Fruit fly (Drosophila melanogaster) whole organism, prepupa: ENCODE measurements around the gene lush.
A peak's percentile ranks its signal among the peaks of the same experiment; 100 is the strongest.

Source experiments
- Blimp-1 ChIP-seq: fragments of 200-800 bp; sonication (Bioruptor generic); optimal IDR thresholded peaks from 3 replicates; lab custom pipeline; 2017; ENCODE audit warnings: missing biosample characterization, missing genetic modification characterization, mild to moderate bottlenecking, moderate library complexity, missing genetic modification reagents
- CG10631 ChIP-seq: fragments of 200-800 bp; sonication (Bioruptor generic); optimal IDR thresholded peaks from 2 replicates; lab custom pipeline; 2016; ENCODE audit warnings: missing biosample characterization, missing genetic modification characterization
- CG10669 ChIP-seq: fragments of 200-800 bp; sonication (Bioruptor generic); optimal IDR thresholded peaks from 3 replicates; lab custom pipeline; 2018; ENCODE audit warnings: missing biosample characterization, mild to moderate bottlenecking, missing genetic modification characterization, moderate library complexity
- CG11294 ChIP-seq: fragments of 200-800 bp; sonication (Bioruptor generic); IDR thresholded peaks from 2 replicates; pipeline ENCODE4 v1.3.6; 2022; ENCODE audit warnings: missing biosample characterization, missing genetic modification characterization
- CG11762 ChIP-seq: fragments of 200-800 bp; sonication (Bioruptor generic); optimal IDR thresholded peaks from 3 replicates; lab custom pipeline; 2016; ENCODE audit warnings: missing biosample characterization, missing genetic modification characterization; ENCODE audit not compliant: insufficient read depth
- CG11902 ChIP-seq: fragments of 200-800 bp; sonication (Bioruptor generic); optimal IDR thresholded peaks from 3 replicates; lab custom pipeline; 2016; ENCODE audit warnings: missing biosample characterization, missing genetic modification characterization
- CG15336 ChIP-seq: fragments of 200-800 bp; sonication (Bioruptor generic); IDR thresholded peaks from 2 replicates; pipeline ENCODE4 v1.3.6; 2022; ENCODE audit warnings: missing biosample characterization, missing genetic modification characterization
- CG1621 ChIP-seq: fragments of 200-800 bp; sonication (Bioruptor generic); optimal IDR thresholded peaks from 3 replicates; lab custom pipeline; 2018; ENCODE audit warnings: missing biosample characterization, mild to moderate bottlenecking, missing genetic modification characterization
- CG16779 ChIP-seq: fragments of 200-800 bp; sonication (Bioruptor generic); optimal IDR thresholded peaks from 3 replicates; lab custom pipeline; 2017; ENCODE audit warnings: missing biosample characterization, mild to moderate bottlenecking, missing genetic modification characterization
- CG3032 ChIP-seq: fragments of 200-800 bp; optimal IDR thresholded peaks from 2 replicates; lab custom pipeline; 2019; ENCODE audit warnings: missing biosample characterization, mild to moderate bottlenecking, missing genetic modification characterization, moderate library complexity
- CG32006 ChIP-seq: fragments of 200-800 bp; sonication (Bioruptor generic); optimal IDR thresholded peaks from 3 replicates; lab custom pipeline; 2017; ENCODE audit warnings: missing biosample characterization, mild to moderate bottlenecking, missing genetic modification characterization
- CG34406 ChIP-seq: fragments of 200-800 bp; sonication (Bioruptor generic); optimal IDR thresholded peaks from 3 replicates; lab custom pipeline; 2016; ENCODE audit warnings: missing biosample characterization, missing genetic modification characterization
- CG3919 ChIP-seq: fragments of 200-800 bp; sonication (Bioruptor generic); optimal IDR thresholded peaks from 3 replicates; lab custom pipeline; 2016; ENCODE audit warnings: missing biosample characterization, missing genetic modification characterization
- CG4318 ChIP-seq: fragments of 200-800 bp; sonication (Bioruptor generic); optimal IDR thresholded peaks from 3 replicates; lab custom pipeline; 2017; ENCODE audit warnings: missing biosample characterization, mild to moderate bottlenecking, missing genetic modification characterization
- CG6163 ChIP-seq: fragments of 200-800 bp; sonication (Bioruptor generic); IDR thresholded peaks from 3 replicates; pipeline ENCODE4 v1.3.6; 2022; ENCODE audit warnings: missing biosample characterization, missing genetic modification characterization
- CG6276 ChIP-seq: fragments of 200-800 bp; sonication (Bioruptor generic); optimal IDR thresholded peaks from 2 replicates; lab custom pipeline; 2017; ENCODE audit warnings: missing biosample characterization, mild to moderate bottlenecking, missing genetic modification characterization
- CG6792 ChIP-seq: fragments of 200-800 bp; sonication (Bioruptor generic); optimal IDR thresholded peaks from 3 replicates; lab custom pipeline; 2016; ENCODE audit warnings: missing biosample characterization, missing genetic modification characterization
- CG6808 ChIP-seq: fragments of 200-800 bp; sonication (Bioruptor generic); optimal IDR thresholded peaks from 3 replicates; lab custom pipeline; 2017; ENCODE audit warnings: missing biosample characterization, missing genetic modification characterization, mild to moderate bottlenecking, moderate library complexity, missing genetic modification reagents
- CG7368 ChIP-seq: fragments of 200-800 bp; sonication (Bioruptor generic); optimal IDR thresholded peaks from 3 replicates; lab custom pipeline; 2016; ENCODE audit warnings: missing biosample characterization, missing genetic modification characterization
- CG8119 ChIP-seq: fragments of 200-800 bp; sonication (Bioruptor generic); IDR thresholded peaks from 3 replicates; pipeline ENCODE4 v1.3.6; 2022; ENCODE audit warnings: missing biosample characterization, missing genetic modification characterization
- CG9139 ChIP-seq: fragments of 200-800 bp; sonication (Bioruptor generic); optimal IDR thresholded peaks from 3 replicates; lab custom pipeline; 2017; ENCODE audit warnings: missing biosample characterization, mild to moderate bottlenecking, missing genetic modification characterization
- Eip75B ChIP-seq: fragments of 200-800 bp; sonication (Bioruptor generic); optimal IDR thresholded peaks from 3 replicates; lab custom pipeline; 2016; ENCODE audit warnings: missing biosample characterization, missing genetic modification characterization
- Eip78C ChIP-seq: fragments of 200-800 bp; sonication (Bioruptor generic); peaks from one replicate; lab custom pipeline; 2016; ENCODE audit warnings: missing biosample characterization, missing genetic modification characterization
- Eip93F ChIP-seq: fragments of 200-800 bp; sonication (Bioruptor generic); optimal IDR thresholded peaks from 2 replicates; lab custom pipeline; 2016; ENCODE audit warnings: missing biosample characterization, mild to moderate bottlenecking, missing genetic modification characterization
- Ets21C ChIP-seq: fragments of 200-800 bp; sonication (Bioruptor generic); optimal IDR thresholded peaks from 3 replicates; lab custom pipeline; 2016; ENCODE audit warnings: missing biosample characterization, missing genetic modification characterization
- Gug ChIP-seq: fragments of 200-800 bp; sonication (Bioruptor generic); IDR thresholded peaks from 2 replicates; pipeline ENCODE4 v1.3.6; 2022; ENCODE audit warnings: missing biosample characterization, missing genetic modification characterization
- Hr39 ChIP-seq: fragments of 200-800 bp; sonication (Bioruptor generic); optimal IDR thresholded peaks from 2 replicates; lab custom pipeline; 2016; ENCODE audit warnings: missing biosample characterization, missing genetic modification characterization
- Hr4 ChIP-seq: fragments of 200-800 bp; sonication (Bioruptor generic); optimal IDR thresholded peaks from 3 replicates; lab custom pipeline; 2016; ENCODE audit warnings: missing biosample characterization, missing genetic modification characterization
- Lpt ChIP-seq: fragments of 200-800 bp; sonication (Bioruptor generic); optimal IDR thresholded peaks from 3 replicates; lab custom pipeline; 2016; ENCODE audit warnings: missing biosample characterization, missing genetic modification characterization
- Met ChIP-seq: fragments of 200-800 bp; sonication (Bioruptor generic); optimal IDR thresholded peaks from 3 replicates; lab custom pipeline; 2016; ENCODE audit warnings: missing biosample characterization, missing genetic modification characterization
- Smox ChIP-seq: fragments of 200-800 bp; sonication (Bioruptor generic); optimal IDR thresholded peaks from 3 replicates; lab custom pipeline; 2016; ENCODE audit warnings: missing biosample characterization, missing genetic modification characterization
- Sox102F ChIP-seq: fragments of 200-800 bp; sonication (Bioruptor generic); optimal IDR thresholded peaks from 2 replicates; lab custom pipeline; 2016; ENCODE audit warnings: missing biosample characterization, mild to moderate bottlenecking, missing genetic modification characterization
- achi ChIP-seq: fragments of 200-800 bp; sonication (Bioruptor generic); optimal IDR thresholded peaks from 3 replicates; lab custom pipeline; 2016; ENCODE audit warnings: missing biosample characterization, missing genetic modification characterization
- cyc ChIP-seq: fragments of 200-800 bp; sonication (Bioruptor generic); optimal IDR thresholded peaks from 3 replicates; lab custom pipeline; 2016; ENCODE audit warnings: missing biosample characterization, missing genetic modification characterization
- dsx ChIP-seq: fragments of 200-800 bp; optimal IDR thresholded peaks from 3 replicates; lab custom pipeline; 2019; ENCODE audit warnings: missing biosample characterization, mild to moderate bottlenecking, missing genetic modification characterization, moderate library complexity; ENCODE audit not compliant: poor library complexity, severe bottlenecking
- fd59A ChIP-seq: fragments of 200-800 bp; sonication (Bioruptor generic); optimal IDR thresholded peaks from 2 replicates; lab custom pipeline; 2017; ENCODE audit warnings: missing biosample characterization, mild to moderate bottlenecking, missing genetic modification characterization, missing genetic modification reagents
- fd85E ChIP-seq: fragments of 200-800 bp; sonication (Bioruptor generic); optimal IDR thresholded peaks from 3 replicates; lab custom pipeline; 2016; ENCODE audit warnings: missing biosample characterization, missing genetic modification characterization
- lz ChIP-seq: fragments of 200-800 bp; sonication (Bioruptor generic); optimal IDR thresholded peaks from 3 replicates; lab custom pipeline; 2016; ENCODE audit warnings: missing biosample characterization, missing genetic modification characterization
- net ChIP-seq: fragments of 200-800 bp; sonication (Bioruptor generic); optimal IDR thresholded peaks from 3 replicates; lab custom pipeline; 2016; ENCODE audit warnings: missing biosample characterization, missing genetic modification characterization
- pdm3 ChIP-seq: fragments of 200-800 bp; sonication (Bioruptor generic); optimal IDR thresholded peaks from 3 replicates; lab custom pipeline; 2016; ENCODE audit warnings: missing biosample characterization, missing genetic modification characterization
- salr ChIP-seq, 2 experiments: fragments of 200-800 bp; sonication (Bioruptor generic); optimal IDR thresholded peaks; 3 replicates each; lab custom pipeline; 2016 to 2018; ENCODE audit warnings: missing biosample characterization in 2 of 2, missing genetic modification characterization in 2 of 2, mild to moderate bottlenecking in 1 of 2
- spab ChIP-seq: fragments of 200-800 bp; sonication (Bioruptor generic); optimal IDR thresholded peaks from 2 replicates; lab custom pipeline; 2017; ENCODE audit warnings: missing biosample characterization, mild to moderate bottlenecking, missing genetic modification characterization, missing genetic modification reagents
- ss ChIP-seq, 2 experiments: fragments of 200-800 bp; sonication (Bioruptor generic); optimal IDR thresholded peaks; 2 replicates in 1 of 2; 3 replicates in 1 of 2; lab custom pipeline; 2017 to 2018; ENCODE audit warnings: mild to moderate bottlenecking in 2 of 2, missing biosample characterization in 2 of 2, missing genetic modification characterization in 2 of 2, moderate library complexity in 1 of 2
- svp ChIP-seq: fragments of 200-800 bp; sonication (Bioruptor generic); peaks from one replicate; lab custom pipeline; 2016; ENCODE audit warnings: missing biosample characterization, missing genetic modification characterization
- vri ChIP-seq: fragments of 200-800 bp; sonication (Bioruptor generic); optimal IDR thresholded peaks from 3 replicates; lab custom pipeline; 2016; ENCODE audit warnings: missing biosample characterization, mild to moderate bottlenecking, missing genetic modification characterization

lush gene

dm6 chr3L:19558674-19559073 lies 47.2 kb downstream of the lush start:
- TF ChIP-seq Hr4 (GFP tag; lab: Kevin White, UChicago) (no peak), ss (GFP tag; optimal IDR thresholded peaks at IDR 0.05; lab: Kevin White, UChicago) (no peak), Eip78C (GFP tag; lab: Kevin White, UChicago) (peak; percentile 25)

dm6 chr3L:19557996-19558375 lies 47.9 kb downstream of the lush start:
- TF ChIP-seq Eip78C (GFP tag; lab: Kevin White, UChicago), result peak; percentile 70
- no peak for TF ChIP-seq salr (GFP tag; optimal IDR thresholded peaks at IDR 0.05; lab: Kevin White, UChicago)
- peak; percentile 85 for TF ChIP-seq dsx (GFP tag; lab: Kevin White, UChicago)
- peak; percentile 40 for TF ChIP-seq CG6808 (GFP tag; lab: Kevin White, UChicago)
- no peak for TF ChIP-seq CG11902 (GFP tag; lab: Kevin White, UChicago)
- TF ChIP-seq svp (GFP tag; lab: Kevin White, UChicago), result peak; percentile 34
- no peak for TF ChIP-seq spab (GFP tag; lab: Kevin White, UChicago)

- TF ChIP-seq net (GFP tag; lab: Kevin White, UChicago) (peak; percentile 24), Blimp-1 (GFP tag; lab: Kevin White, UChicago) (peak; percentile 50), CG4318 (GFP tag; lab: Kevin White, UChicago) (peak; percentile 60), fd59A (GFP tag; lab: Kevin White, UChicago) (no peak), Ets21C (no peak), CG7368 (GFP tag; lab: Kevin White, UChicago) (no peak), spab (GFP tag; lab: Kevin White, UChicago) (peak; percentile 63), Lpt (GFP tag; lab: Kevin White, UChicago) (no peak), CG16779 (tag; lab: Kevin White, UChicago) (peak; percentile 22), Hr4 (GFP tag; lab: Kevin White, UChicago) (peak; percentile 6), lz (GFP tag; lab: Kevin White, UChicago) (peak; percentile 28), fd85E (GFP tag; lab: Kevin White, UChicago) (no peak), CG11762 (GFP tag; lab: Kevin White, UChicago) (peak; percentile 41), CG32006 (GFP tag; lab: Kevin White, UChicago) (peak; percentile 80), Gug (GFP tag; lab: Robert Waterston, UW) (no peak), Hr39 (peak; percentile 8), CG6276 (GFP tag; lab: Kevin White, UChicago) (peak; percentile 33), Sox102F (GFP tag; lab: Kevin White, UChicago) (no peak), cyc (peak; percentile 23), CG11902 (GFP tag; lab: Kevin White, UChicago) (peak; percentile 19), CG15336 (GFP tag; lab: Robert Waterston, UW) (0 out of 2 replicates have a peak, but pooled peaks have one; percentile 16), Smox (GFP tag; lab: Kevin White, UChicago) (peak; percentile 44), Eip78C (GFP tag; lab: Kevin White, UChicago) (peak; percentile 51), CG6808 (GFP tag; lab: Kevin White, UChicago) (peak; percentile 63), CG1621 (peak; percentile 50), vri (GFP tag; lab: Kevin White, UChicago) (no peak), CG10669 (peak; percentile 48), Met (GFP tag; lab: Kevin White, UChicago) (peak; percentile 32), Eip75B (GFP tag; lab: Kevin White, UChicago) (peak; percentile 0), achi (GFP tag; lab: Kevin White, UChicago) (peak; percentile 66), pdm3 (GFP tag; lab: Kevin White, UChicago) (no peak), CG3032 (tag; lab: Kevin White, UChicago) (peak; percentile 88), CG8119 (GFP tag; lab: Robert Waterston, UW) (peak; percentile 65), CG10631 (GFP tag; lab: Kevin White, UChicago) (peak; percentile 84), Eip93F (GFP tag; lab: Kevin White, UChicago) (no peak), CG34406 (GFP tag; lab: Kevin White, UChicago) (peak; percentile 77), CG11294 (no peak), CG3919 (peak; percentile 63), CG6792 (GFP tag; lab: Kevin White, UChicago) (peak; percentile 52), CG6163 (GFP tag; lab: Robert Waterston, UW) (peak; percentile 49; the same call in 1 of the 3 replicates), CG9139 (GFP tag; lab: Kevin White, UChicago) (no peak)
Measured at dm6 chr3L:19557197-19557995, 48.5 kb downstream of the lush start.
